Worm (Caenorhabditis elegans) whole organism, early embryonic: Measurements from ENCODE around the gene daf-2.

Experiments used
- ama-1 ChIP-seq: fragments of 150-350 bp; optimal IDR thresholded peaks from 2 replicates; lab custom pipeline; 2014
- hmbx-1 ChIP-seq: sonication (generic microtip); optimal IDR thresholded peaks from 2 replicates; lab custom pipeline; 2016; ENCODE audit warnings: mild to moderate bottlenecking, missing genetic modification characterization, missing compliant biosample characterization
- sea-1 ChIP-seq: fragments of 200-800 bp; sonication (Bioruptor generic); conservative IDR thresholded peaks from 2 replicates; pipeline ENCODE4 v1.3.6; 2022; ENCODE audit warnings: missing genetic modification characterization, missing compliant biosample characterization
- tbx-11 ChIP-seq: fragments of 200-800 bp; sonication (Bioruptor generic); IDR thresholded peaks from 2 replicates; pipeline ENCODE4 v1.3.6; 2022; ENCODE audit warnings: missing genetic modification characterization, missing compliant biosample characterization

DNA sequence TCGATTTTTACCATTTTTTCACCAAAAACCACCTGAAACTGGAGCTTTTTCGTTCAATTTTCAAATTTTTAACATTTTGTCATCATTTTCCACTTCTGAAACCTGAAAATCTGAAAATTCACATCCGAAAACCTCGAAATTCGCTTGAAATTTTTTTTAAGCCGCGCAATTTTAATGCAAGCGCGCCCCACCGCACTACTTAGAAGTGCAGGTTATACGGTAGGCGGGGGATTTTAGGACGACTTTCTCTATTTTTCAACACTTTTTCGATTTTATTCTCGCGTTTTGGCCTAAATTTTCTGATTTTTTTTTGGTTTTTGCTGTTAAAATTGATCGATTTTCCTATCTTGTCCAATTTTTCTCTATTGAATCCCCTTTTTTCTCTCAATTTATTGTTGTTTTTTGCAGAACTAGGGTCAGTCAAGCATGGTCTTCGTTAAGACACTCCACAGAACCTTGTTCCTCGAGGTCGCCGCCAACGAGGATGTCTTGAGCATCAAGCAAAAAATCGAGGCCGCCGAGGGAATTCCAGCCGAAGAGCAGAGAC, 27.3 kb upstream of the daf-2 start, which contains the start of gene ubl-1:
- TF ChIP-seq ama-1 (lab: Kevin White, UChicago) (no peak), sea-1 (no peak), hmbx-1 (tag; lab: Kevin White, UChicago) (no peak), tbx-11 (GFP tag; lab: Robert Waterston, UW) (no peak)
